Worm (Caenorhabditis elegans): ENCODE results near the gene nhr-115.
"Not testable (repeated sequence)": the region's sequence is repeated elsewhere in the genome, so short reads cannot be mapped to it uniquely, and the experiment has no call there.

The nhr-115 gene

ce11 chrV:2292240-2292639 is at the start of gene nhr-115:
Gene nhr-115, plus strand, starts transcription at chrV:2292540.
- TF ChIP-seq scrt-1 (GFP tag; IDR thresholded peaks at IDR 0.05) (no peak), F13C5.2 (tag; optimal IDR thresholded peaks at IDR 0.05) (no peak), tbx-11 (GFP tag; IDR thresholded peaks at IDR 0.05) (no peak), pes-1 (GFP tag; IDR thresholded peaks at IDR 0.05) (no peak), ceh-36 (tag; optimal IDR thresholded peaks at IDR 0.05) (no peak), sea-1 (GFP tag; conservative IDR thresholded peaks at IDR 0.05) (no peak), ama-1 (optimal IDR thresholded peaks at IDR 0.05) (no peak), tbx-37 (GFP tag; conservative IDR thresholded peaks at IDR 0.05) (no peak), ceh-13 (GFP tag; optimal IDR thresholded peaks at IDR 0.05) (no peak), hmg-4 (GFP tag; optimal IDR thresholded peaks at IDR 0.05) (no peak), hmbx-1 (tag; optimal IDR thresholded peaks at IDR 0.05) (no peak), flt-1 (GFP tag; IDR thresholded peaks at IDR 0.05) (no peak), tra-4 (tag; optimal IDR thresholded peaks at IDR 0.05) (no peak), hnd-1 (tag; optimal IDR thresholded peaks at IDR 0.05) (no peak), B0310.2 (tag; optimal IDR thresholded peaks at IDR 0.05) (no peak), ets-7 (tag; optimal IDR thresholded peaks at IDR 0.05) (no peak), aly-1 (tag; optimal IDR thresholded peaks at IDR 0.05) (no peak)

- TF ChIP-seq ceh-36 (tag; optimal IDR thresholded peaks at IDR 0.05) (no peak), tbx-37 (GFP tag; conservative IDR thresholded peaks at IDR 0.05) (no peak), ama-1 (optimal IDR thresholded peaks at IDR 0.05) (no peak)
Observed at ce11 chrV:2242630-2243029, 49.7 kb upstream of the nhr-115 start, which contains the start of gene cyp-33C3. Gene cyp-33C3, plus strand, starts transcription at chrV:2242778.

- TF ChIP-seq tra-4 (tag; optimal IDR thresholded peaks at IDR 0.05) = no peak
- TF ChIP-seq tbx-11 (GFP tag; IDR thresholded peaks at IDR 0.05) = no peak
- no peak for TF ChIP-seq flt-1 (GFP tag; IDR thresholded peaks at IDR 0.05)
- no peak for TF ChIP-seq hmbx-1 (tag; optimal IDR thresholded peaks at IDR 0.05)
- no peak for TF ChIP-seq hmg-4 (GFP tag; optimal IDR thresholded peaks at IDR 0.05)
- TF ChIP-seq aly-1 (tag; optimal IDR thresholded peaks at IDR 0.05) = no peak
Observed at ce11 chrV:2244751-2245150, 47.6 kb upstream of the nhr-115 start, which contains the start of gene cyp-33C5. Gene cyp-33C5, plus strand, starts transcription at chrV:2245004.

ce11 chrV:2249310-2249709 is 43.0 kb upstream of the nhr-115 start, which contains the start of gene cyp-33C6:
Gene cyp-33C6, minus strand, starts transcription at chrV:2249410.
- TF ChIP-seq tra-4 (tag; optimal IDR thresholded peaks at IDR 0.05) (no peak), scrt-1 (GFP tag; IDR thresholded peaks at IDR 0.05) (no peak), tbx-11 (GFP tag; IDR thresholded peaks at IDR 0.05) (no peak), pes-1 (GFP tag; IDR thresholded peaks at IDR 0.05) (no peak), aly-1 (tag; optimal IDR thresholded peaks at IDR 0.05) (no peak), hmbx-1 (tag; optimal IDR thresholded peaks at IDR 0.05) (no peak), tbx-37 (GFP tag; conservative IDR thresholded peaks at IDR 0.05) (no peak), B0310.2 (tag; optimal IDR thresholded peaks at IDR 0.05) (no peak), ama-1 (optimal IDR thresholded peaks at IDR 0.05) (no peak)

ce11 chrV:2250126-2250590 is 42.2 kb upstream of the nhr-115 start, which contains the start of gene cyp-33C7:
Gene cyp-33C7, plus strand, starts transcription at chrV:2250540.
- no peak for TF ChIP-seq scrt-1 (GFP tag; IDR thresholded peaks at IDR 0.05)

ce11 chrV:2251774-2252173 is 40.6 kb upstream of the nhr-115 start:
- TF ChIP-seq ceh-36 (tag; optimal IDR thresholded peaks at IDR 0.05) = no peak
- TF ChIP-seq ceh-13 (GFP tag; optimal IDR thresholded peaks at IDR 0.05) = no peak
- no peak for TF ChIP-seq hmg-4 (GFP tag; optimal IDR thresholded peaks at IDR 0.05)
- TF ChIP-seq scrt-1 (GFP tag; IDR thresholded peaks at IDR 0.05) = no peak
- no peak for TF ChIP-seq aly-1 (tag; optimal IDR thresholded peaks at IDR 0.05)
- no peak for TF ChIP-seq tra-4 (tag; optimal IDR thresholded peaks at IDR 0.05)
- TF ChIP-seq hmbx-1 (tag; optimal IDR thresholded peaks at IDR 0.05) = no peak
- TF ChIP-seq pes-1 (GFP tag; IDR thresholded peaks at IDR 0.05) = no peak
- no peak for TF ChIP-seq hnd-1 (tag; optimal IDR thresholded peaks at IDR 0.05)
- no peak for TF ChIP-seq B0310.2 (tag; optimal IDR thresholded peaks at IDR 0.05)

ce11 chrV:2254553-2255124 is 37.7 kb upstream of the nhr-115 start, which contains the start of gene str-253:
Gene str-253, minus strand, starts transcription at chrV:2254603.
- TF ChIP-seq ets-7 (tag; optimal IDR thresholded peaks at IDR 0.05) (no peak), ceh-13 (GFP tag; optimal IDR thresholded peaks at IDR 0.05) (no peak), hmbx-1 (tag; optimal IDR thresholded peaks at IDR 0.05) (no peak), tbx-37 (GFP tag; conservative IDR thresholded peaks at IDR 0.05) (no peak), flt-1 (GFP tag; IDR thresholded peaks at IDR 0.05) (no peak), tbx-11 (GFP tag; IDR thresholded peaks at IDR 0.05) (no peak), B0310.2 (tag; optimal IDR thresholded peaks at IDR 0.05) (no peak), hmg-4 (GFP tag; optimal IDR thresholded peaks at IDR 0.05) (no peak), sea-1 (GFP tag; conservative IDR thresholded peaks at IDR 0.05) (no peak), ceh-36 (tag; optimal IDR thresholded peaks at IDR 0.05) (no peak), scrt-1 (GFP tag; IDR thresholded peaks at IDR 0.05) (no peak), F13C5.2 (tag; optimal IDR thresholded peaks at IDR 0.05) (no peak), hnd-1 (tag; optimal IDR thresholded peaks at IDR 0.05) (no peak), aly-1 (tag; optimal IDR thresholded peaks at IDR 0.05) (no peak), tra-4 (tag; optimal IDR thresholded peaks at IDR 0.05) (no peak), pes-1 (GFP tag; IDR thresholded peaks at IDR 0.05) (no peak), ama-1 (optimal IDR thresholded peaks at IDR 0.05) (no peak)

- TF ChIP-seq tbx-37 (GFP tag; conservative IDR thresholded peaks at IDR 0.05); hmbx-1 (tag; optimal IDR thresholded peaks at IDR 0.05); hnd-1 (tag; optimal IDR thresholded peaks at IDR 0.05): not testable (repeated sequence)
Observed at ce11 chrV:2255191-2255590, 37.1 kb upstream of the nhr-115 start, which contains the start of gene F41B5.1. Gene F41B5.1, plus strand, starts transcription at chrV:2255533.
